Worm (Caenorhabditis elegans): Measurements from ENCODE around the gene srbc-65.

srbc-65 gene

ce11 chrV:16594514-16594913, 43.7 kb downstream of the srbc-65 start:
- peak; percentile 80 for TF ChIP-seq hlh-30 (tag; optimal IDR thresholded peaks at IDR 0.05; ENCODE audit: insufficient read depth)
- no peak for TF ChIP-seq unc-130 (GFP tag; optimal IDR thresholded peaks at IDR 0.05)
- no peak for TF ChIP-seq ztf-11 (tag; optimal IDR thresholded peaks at IDR 0.05)
- peak; percentile 41; the same call in 1 of the 2 replicates for TF ChIP-seq dmd-6 (GFP tag; IDR thresholded peaks at IDR 0.05)
- TF ChIP-seq dve-1 (tag; optimal IDR thresholded peaks at IDR 0.05; ENCODE audit: insufficient read depth), result peak; percentile 32
- TF ChIP-seq lsy-2 (tag; optimal IDR thresholded peaks at IDR 0.05), result peak in 1 of 2 experiments; percentile 11
- TF ChIP-seq ama-1 (optimal IDR thresholded peaks at IDR 0.05), result no peak
- no peak for TF ChIP-seq R02D3.7 (tag; optimal IDR thresholded peaks at IDR 0.05)
- no peak for TF ChIP-seq ceh-44 (GFP tag; IDR thresholded peaks at IDR 0.05)
- TF ChIP-seq nhr-77 (tag; optimal IDR thresholded peaks at IDR 0.05), result peak; percentile 24
- TF ChIP-seq mdt-29 (GFP tag; IDR thresholded peaks at IDR 0.05), result no peak
- TF ChIP-seq snpc-1.2 (GFP tag; IDR thresholded peaks at IDR 0.05), result no peak
- TF ChIP-seq daf-16 (GFP tag; optimal IDR thresholded peaks at IDR 0.05), result no peak
- TF ChIP-seq daf-16 (tag; optimal IDR thresholded peaks at IDR 0.05), result peak; percentile 33
- TF ChIP-seq ceh-62 (tag; optimal IDR thresholded peaks at IDR 0.05), result no peak
- peak; percentile 0 for TF ChIP-seq mes-2 (tag; optimal IDR thresholded peaks at IDR 0.05; ENCODE audit: poor library complexity, severe bottlenecking)
- peak; percentile 68 for TF ChIP-seq hlh-11 (tag; optimal IDR thresholded peaks at IDR 0.05)
- TF ChIP-seq zfp-3 (GFP tag; conservative IDR thresholded peaks at IDR 0.05), result 0 out of 2 replicates have a peak, but pooled peaks have one; percentile 13

ce11 chrV:16595140-16595791, 44.5 kb downstream of the srbc-65 start, which contains the start of gene cpl-1:
TSS of gene cpl-1 (minus strand) at chrV:16595346.
- TF ChIP-seq hlh-11 (tag; optimal IDR thresholded peaks at IDR 0.05) (peak; percentile 74), skn-1 (tag; optimal IDR thresholded peaks at IDR 0.05) (no peak), ceh-20 (GFP tag; IDR thresholded peaks at IDR 0.05) (no peak; the same call in 1 of the 2 replicates), ama-1 (optimal IDR thresholded peaks at IDR 0.05) (peak; percentile 79), lin-1 (GFP tag; IDR thresholded peaks at IDR 0.05) (peak; percentile 40; the same call in 1 of the 2 replicates), daf-19 (GFP tag; conservative IDR thresholded peaks at IDR 0.05) (peak; percentile 48; the same call in 1 of the 2 replicates), lin-29 (GFP tag; IDR thresholded peaks at IDR 0.05) (no peak), daf-16 (GFP tag; optimal IDR thresholded peaks at IDR 0.05) (peak in 1 of 2 experiments; percentile 47), daf-16 (tag; optimal IDR thresholded peaks at IDR 0.05) (peak; percentile 89), hlh-30 (tag; optimal IDR thresholded peaks at IDR 0.05; ENCODE audit: insufficient read depth) (peak; percentile 59), unc-62 (GFP tag; optimal IDR thresholded peaks at IDR 0.05 in 1 of 2) (peak in 1 of 2 experiments; percentile 73), unc-62 (tag; optimal IDR thresholded peaks at IDR 0.05) (no peak), F37D6.2 (tag; optimal IDR thresholded peaks at IDR 0.05) (no peak), Y48G9A.11 (GFP tag; IDR thresholded peaks at IDR 0.05) (no peak), nhr-111 (GFP tag; optimal IDR thresholded peaks at IDR 0.05) (peak; percentile 10), vab-7 (GFP tag; IDR thresholded peaks at IDR 0.05) (no peak), fkh-10 (GFP tag; optimal IDR thresholded peaks at IDR 0.05) (no peak), php-3 (GFP tag; IDR thresholded peaks at IDR 0.05) (peak; percentile 58; the same call in 1 of the 2 replicates), dve-1 (tag; optimal IDR thresholded peaks at IDR 0.05; ENCODE audit: insufficient read depth) (peak; percentile 84), mes-2 (tag; optimal IDR thresholded peaks at IDR 0.05; ENCODE audit: poor library complexity, severe bottlenecking) (peak; percentile 3), cey-2 (tag; optimal IDR thresholded peaks at IDR 0.05; ENCODE audit: borderline replicate concordance, insufficient read depth) (no peak), pqm-1 (tag; optimal IDR thresholded peaks at IDR 0.05) (peak; percentile 9), T20F7.1 (GFP tag; optimal IDR thresholded peaks at IDR 0.05) (peak; percentile 5), dmd-6 (GFP tag; IDR thresholded peaks at IDR 0.05) (peak; percentile 73), nhr-41 (GFP tag; IDR thresholded peaks at IDR 0.05) (no peak), nhr-28 (tag; optimal IDR thresholded peaks at IDR 0.05) (peak; percentile 63), snpc-4 (tag; optimal IDR thresholded peaks at IDR 0.05) (no peak), aha-1 (tag) (peak; percentile 93), rbr-2 (tag; optimal IDR thresholded peaks at IDR 0.05) (no peak), nhr-42 (GFP tag; IDR thresholded peaks at IDR 0.05) (no peak), ceh-82 (tag; optimal IDR thresholded peaks at IDR 0.05) (no peak), nhr-48 (tag; optimal IDR thresholded peaks at IDR 0.05) (peak; percentile 47), nhr-6 (tag; optimal IDR thresholded peaks at IDR 0.05) (no peak), zip-2 (tag; optimal IDR thresholded peaks at IDR 0.05) (no peak), ces-1 (GFP tag; optimal IDR thresholded peaks at IDR 0.05) (no peak), ZK337.2 (GFP tag; IDR thresholded peaks at IDR 0.05) (no peak), tra-1 (GFP tag; IDR thresholded peaks at IDR 0.05) (peak; percentile 57), nhr-11 (tag; optimal IDR thresholded peaks at IDR 0.05) (peak; percentile 17)
